Fruit fly (Drosophila melanogaster) whole organism, embryonic: ENCODE results near the gene CG8349.

Experiments
- BtbVII ChIP-seq: fragments of 200-800 bp; sonication (Bioruptor generic); optimal IDR thresholded peaks from 3 replicates; lab custom pipeline; 2017; ENCODE audit warnings: missing biosample characterization, mild to moderate bottlenecking, missing genetic modification characterization
- CG10274 ChIP-seq: fragments of 200-800 bp; sonication (Bioruptor generic); optimal IDR thresholded peaks from 3 replicates; lab custom pipeline; 2017; ENCODE audit warnings: missing biosample characterization, mild to moderate bottlenecking, missing genetic modification characterization
- CG11560 ChIP-seq: fragments of 200-800 bp; sonication (Bioruptor generic); IDR thresholded peaks from 3 replicates; pipeline ENCODE4 v1.3.6; 2022; ENCODE audit warnings: missing biosample characterization, missing genetic modification characterization
- CG12219 ChIP-seq: fragments of 200-800 bp; sonication (Bioruptor generic); optimal IDR thresholded peaks from 3 replicates; lab custom pipeline; 2018; ENCODE audit warnings: missing biosample characterization, mild to moderate bottlenecking, missing genetic modification characterization
- CG12659 ChIP-seq: fragments of 200-800 bp; sonication (Bioruptor generic); optimal IDR thresholded peaks from 3 replicates; lab custom pipeline; 2017; ENCODE audit warnings: mild to moderate bottlenecking, missing biosample characterization, missing genetic modification reagents, missing genetic modification characterization
- CG12942 ChIP-seq: fragments of 200-800 bp; sonication (Bioruptor generic); optimal IDR thresholded peaks from 3 replicates; lab custom pipeline; 2016; ENCODE audit warnings: missing biosample characterization, missing genetic modification characterization
- CG13296 ChIP-seq: fragments of 200-800 bp; sonication (Bioruptor generic); optimal IDR thresholded peaks from 3 replicates; lab custom pipeline; 2018; ENCODE audit warnings: missing biosample characterization, mild to moderate bottlenecking, missing genetic modification characterization
- CG13624 ChIP-seq: fragments of 200-800 bp; sonication (Bioruptor generic); optimal IDR thresholded peaks from 2 replicates; lab custom pipeline; 2016; ENCODE audit warnings: missing biosample characterization, missing genetic modification characterization
- CG13894 ChIP-seq: fragments of 200-800 bp; sonication (Bioruptor generic); optimal IDR thresholded peaks from 3 replicates; lab custom pipeline; 2018; ENCODE audit warnings: missing biosample characterization, mild to moderate bottlenecking, missing genetic modification characterization, moderate library complexity
- CG2129 ChIP-seq: fragments of 200-800 bp; sonication (Bioruptor generic); IDR thresholded peaks from 2 replicates; pipeline ENCODE4 v1.3.6; 2022; ENCODE audit warnings: missing biosample characterization, missing genetic modification characterization; ENCODE audit not compliant: partially characterized antibody
- CG30020 ChIP-seq: fragments of 200-800 bp; optimal IDR thresholded peaks from 2 replicates; lab custom pipeline; 2019; ENCODE audit warnings: missing biosample characterization, mild to moderate bottlenecking, missing genetic modification characterization, moderate library complexity
- CG32767 ChIP-seq: fragments of 200-800 bp; sonication (Bioruptor generic); IDR thresholded peaks from 2 replicates; pipeline ENCODE4 v1.3.6; 2022; ENCODE audit warnings: missing biosample characterization, missing genetic modification characterization
- CG5245 ChIP-seq: fragments of 200-800 bp; sonication (Bioruptor generic); optimal IDR thresholded peaks from 3 replicates; lab custom pipeline; 2016; ENCODE audit warnings: missing biosample characterization, missing genetic modification characterization
- CG8281 ChIP-seq: fragments of 200-800 bp; sonication (Bioruptor generic); optimal IDR thresholded peaks from 2 replicates; lab custom pipeline; 2018; ENCODE audit warnings: missing biosample characterization, mild to moderate bottlenecking, missing genetic modification characterization, moderate library complexity
- CG8944 ChIP-seq: fragments of 200-800 bp; sonication (Bioruptor generic); optimal IDR thresholded peaks from 3 replicates; lab custom pipeline; 2016; ENCODE audit warnings: missing biosample characterization, missing genetic modification characterization
- D19B ChIP-seq: fragments of 200-800 bp; sonication (Bioruptor generic); optimal IDR thresholded peaks from 2 replicates; lab custom pipeline; 2017; ENCODE audit warnings: missing biosample characterization, mild to moderate bottlenecking, missing genetic modification characterization
- Dp ChIP-seq: fragments of 200-800 bp; sonication (Bioruptor generic); optimal IDR thresholded peaks from 2 replicates; lab custom pipeline; 2018; ENCODE audit warnings: missing biosample characterization, mild to moderate bottlenecking, missing genetic modification characterization, moderate library complexity
- ERR ChIP-seq: fragments of 200-800 bp; sonication (Bioruptor generic); optimal IDR thresholded peaks from 2 replicates; lab custom pipeline; 2016; ENCODE audit warnings: missing biosample characterization, missing genetic modification characterization
- Hmx ChIP-seq: fragments of 200-800 bp; sonication (Bioruptor generic); optimal IDR thresholded peaks from 2 replicates; lab custom pipeline; 2016; ENCODE audit warnings: missing biosample characterization, missing genetic modification characterization
- MBD-R2 ChIP-seq: fragments of 200-800 bp; sonication (Bioruptor generic); IDR thresholded peaks from 2 replicates; pipeline ENCODE4 v1.3.6; 2022; ENCODE audit warnings: missing biosample characterization, missing genetic modification characterization
- MESR4 ChIP-seq: fragments of 200-800 bp; sonication (Bioruptor generic); optimal IDR thresholded peaks from 2 replicates; lab custom pipeline; 2018; ENCODE audit warnings: missing biosample characterization, mild to moderate bottlenecking, missing genetic modification characterization, moderate library complexity
- Med ChIP-seq: fragments of 200-800 bp; sonication (Bioruptor generic); peaks from one replicate; lab custom pipeline; 2016; ENCODE audit warnings: missing biosample characterization, missing genetic modification characterization, mild to moderate bottlenecking, inconsistent platforms, moderate library complexity
- Nf-YA ChIP-seq: fragments of 200-800 bp; sonication (Bioruptor generic); IDR thresholded peaks from 2 replicates; pipeline ENCODE4 v1.3.6; 2022; ENCODE audit warnings: missing biosample characterization, missing genetic modification characterization
- Nf-YB ChIP-seq: fragments of 200-800 bp; sonication (Bioruptor generic); optimal IDR thresholded peaks from 3 replicates; lab custom pipeline; 2019; ENCODE audit warnings: missing biosample characterization, mild to moderate bottlenecking, missing genetic modification characterization, moderate library complexity
- Side ChIP-seq: fragments of 200-800 bp; sonication (Bioruptor generic); optimal IDR thresholded peaks from 2 replicates; lab custom pipeline; 2016; ENCODE audit warnings: missing biosample characterization, missing genetic modification characterization
- Sox100B ChIP-seq: fragments of 200-800 bp; sonication (Bioruptor generic); optimal IDR thresholded peaks from 3 replicates; lab custom pipeline; 2018; ENCODE audit warnings: missing biosample characterization, mild to moderate bottlenecking, missing genetic modification characterization
- Tbp ChIP-seq: fragments of >200 bp; optimal IDR thresholded peaks from 2 replicates; lab custom pipeline; 2018; ENCODE audit warnings: missing biosample characterization, missing genetic modification characterization
- bbx ChIP-seq: fragments of 200-800 bp; sonication (Bioruptor generic); IDR thresholded peaks from 2 replicates; pipeline ENCODE4 v1.3.6; 2022; ENCODE audit warnings: missing biosample characterization, missing genetic modification characterization; ENCODE audit not compliant: partially characterized antibody
- cad ChIP-seq: fragments of >200 bp; optimal IDR thresholded peaks from 2 replicates; lab custom pipeline; 2017; ENCODE audit warnings: missing biosample characterization, missing genetic modification characterization
- cas ChIP-seq: fragments of 200-800 bp; sonication (Bioruptor generic); IDR thresholded peaks from 2 replicates; pipeline ENCODE4 v1.3.6; 2022; ENCODE audit warnings: missing biosample characterization, missing genetic modification characterization
- cwo ChIP-seq: fragments of 200-800 bp; sonication (Bioruptor generic); optimal IDR thresholded peaks from 3 replicates; lab custom pipeline; 2017; ENCODE audit warnings: missing biosample characterization, missing genetic modification characterization, mild to moderate bottlenecking, moderate library complexity, missing genetic modification reagents
- da ChIP-seq: fragments of 200-800 bp; sonication (Bioruptor generic); optimal IDR thresholded peaks from 2 replicates; lab custom pipeline; 2016; ENCODE audit warnings: missing biosample characterization, missing genetic modification characterization
- fd3F ChIP-seq: fragments of 200-800 bp; sonication (Bioruptor generic); optimal IDR thresholded peaks from 2 replicates; lab custom pipeline; 2018; ENCODE audit warnings: missing biosample characterization, mild to moderate bottlenecking, missing genetic modification characterization, moderate library complexity
- fd96Cb ChIP-seq: fragments of 200-800 bp; sonication (Bioruptor generic); optimal IDR thresholded peaks from 2 replicates; lab custom pipeline; 2018; ENCODE audit warnings: missing biosample characterization, mild to moderate bottlenecking, missing genetic modification characterization, moderate library complexity
- insv ChIP-seq, 2 experiments: fragments of 200-800 bp; sonication (Bioruptor generic); optimal IDR thresholded peaks; 3 replicates each; lab custom pipeline; 2016 to 2018; ENCODE audit warnings: missing biosample characterization in 2 of 2, missing genetic modification characterization in 2 of 2
- kah ChIP-seq: fragments of 200-800 bp; sonication (Bioruptor generic); optimal IDR thresholded peaks from 2 replicates; lab custom pipeline; 2018; ENCODE audit warnings: missing biosample characterization, mild to moderate bottlenecking, missing genetic modification characterization
- mirr ChIP-seq: fragments of 200-800 bp; sonication (Bioruptor generic); optimal IDR thresholded peaks from 3 replicates; lab custom pipeline; 2018; ENCODE audit warnings: missing biosample characterization, mild to moderate bottlenecking, missing genetic modification characterization
- mld ChIP-seq: fragments of 200-800 bp; sonication (Bioruptor generic); IDR thresholded peaks from 3 replicates; pipeline ENCODE4 v1.3.6; 2022; ENCODE audit warnings: missing biosample characterization, missing genetic modification characterization; ENCODE audit not compliant: partially characterized antibody
- onecut ChIP-seq: fragments of 200-800 bp; sonication (Bioruptor generic); IDR thresholded peaks from 2 replicates; pipeline ENCODE4 v1.3.6; 2022; ENCODE audit warnings: missing biosample characterization, missing genetic modification characterization
- pb ChIP-seq: fragments of 200-800 bp; sonication (Bioruptor generic); optimal IDR thresholded peaks from 3 replicates; lab custom pipeline; 2016; ENCODE audit warnings: missing biosample characterization, missing genetic modification characterization
- pum ChIP-seq: fragments of 200-800 bp; sonication (Bioruptor generic); optimal IDR thresholded peaks from 2 replicates; lab custom pipeline; 2016; ENCODE audit warnings: missing biosample characterization, missing genetic modification characterization
- sim ChIP-seq: fragments of 200-800 bp; sonication (Bioruptor generic); IDR thresholded peaks from 2 replicates; pipeline ENCODE4 v1.3.6; 2022; ENCODE audit warnings: missing biosample characterization, missing genetic modification characterization
- sima ChIP-seq: fragments of 200-800 bp; sonication (Bioruptor generic); optimal IDR thresholded peaks from 2 replicates; lab custom pipeline; 2016; ENCODE audit warnings: missing biosample characterization, missing genetic modification characterization
- tap ChIP-seq: fragments of 200-800 bp; optimal IDR thresholded peaks from 3 replicates; lab custom pipeline; 2019; ENCODE audit warnings: missing biosample characterization, mild to moderate bottlenecking, missing genetic modification characterization, moderate library complexity
- tna ChIP-seq: fragments of 200-800 bp; sonication (Bioruptor generic); IDR thresholded peaks from 2 replicates; pipeline ENCODE4 v1.3.6; 2022; ENCODE audit warnings: missing biosample characterization, missing genetic modification characterization; ENCODE audit not compliant: partially characterized antibody
- vnd ChIP-seq: fragments of 200-800 bp; sonication (Bioruptor generic); IDR thresholded peaks from 3 replicates; pipeline ENCODE4 v1.3.6; 2022; ENCODE audit warnings: missing biosample characterization, missing genetic modification characterization; ENCODE audit not compliant: partially characterized antibody
- z ChIP-seq: fragments of 200-800 bp; sonication (Bioruptor generic); IDR thresholded peaks from 3 replicates; pipeline ENCODE4 v1.3.6; 2022; ENCODE audit warnings: missing biosample characterization, missing genetic modification characterization
- zen2 ChIP-seq: fragments of 200-800 bp; sonication (Bioruptor generic); IDR thresholded peaks from 3 replicates; pipeline ENCODE4 v1.3.6; 2022; ENCODE audit warnings: missing biosample characterization, missing genetic modification characterization; ENCODE audit not compliant: partially characterized antibody
- zf30C ChIP-seq: fragments of 200-800 bp; sonication (Bioruptor generic); optimal IDR thresholded peaks from 3 replicates; lab custom pipeline; 2018; ENCODE audit warnings: missing biosample characterization, mild to moderate bottlenecking, missing genetic modification characterization

Gene CG8349

DNA sequence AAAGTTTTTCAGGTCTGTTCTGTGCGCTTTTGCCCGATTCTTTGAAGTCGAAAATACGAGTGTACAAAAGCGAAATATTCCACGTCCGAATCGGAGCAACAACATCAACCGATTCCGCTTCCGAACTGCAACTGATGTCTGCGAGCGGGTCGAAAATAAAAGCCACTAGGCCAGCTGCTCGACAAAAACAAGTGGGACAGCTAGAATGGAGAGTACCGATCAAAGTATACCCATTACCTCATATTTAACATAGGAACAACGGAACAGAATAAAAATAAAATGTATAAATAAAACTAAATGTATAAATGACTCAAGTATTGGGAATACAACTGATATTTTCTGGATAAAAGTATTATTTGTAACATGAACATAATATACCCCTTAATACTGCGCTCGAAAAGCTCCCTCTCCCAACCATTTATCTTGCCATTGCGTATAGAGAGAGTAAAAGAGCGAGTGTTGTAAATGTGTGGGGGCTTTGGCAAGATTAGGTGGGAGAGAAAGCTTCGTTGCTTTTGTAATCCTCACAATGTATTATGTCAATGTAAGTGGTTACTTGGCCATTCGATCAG lies 10.6 kb upstream of the CG8349 start, which contains the start of gene SLC5A11 (continued):
- TF ChIP-seq Nf-YB (GFP tag; lab: Kevin White, UChicago) (peak; percentile 85), kah (GFP tag; lab: Kevin White, UChicago) (peak; percentile 89), BtbVII (GFP tag; lab: Kevin White, UChicago) (peak; percentile 97), CG5245 (peak; percentile 99), cas (peak; percentile 99), pb (GFP tag; lab: Kevin White, UChicago) (peak; percentile 95), cad (no peak), pum (GFP tag; lab: Kevin White, UChicago) (peak; percentile 97), D19B (GFP tag; lab: Kevin White, UChicago) (peak; percentile 100), Nf-YA (GFP tag; lab: Robert Waterston, UW) (peak; percentile 77), CG13624 (GFP tag; lab: Kevin White, UChicago) (peak; percentile 99), fd3F (GFP tag; lab: Kevin White, UChicago) (peak; percentile 71), CG13894 (peak; percentile 94), bbx (GFP tag; lab: Robert Waterston, UW) (no peak; the same call in 1 of the 2 replicates), zen2 (GFP tag; lab: Robert Waterston, UW) (no peak), CG11560 (peak; percentile 87), Tbp (GFP tag; lab: Kevin White, UChicago) (no peak), Sox100B (GFP tag; lab: Kevin White, UChicago) (peak; percentile 99), CG10274 (GFP tag; lab: Kevin White, UChicago) (peak; percentile 84), CG13296 (peak; percentile 98), insv (GFP tag; optimal IDR thresholded peaks at IDR 0.05; lab: Kevin White, UChicago) (peak in 1 of 2 experiments; percentile 60), onecut (GFP tag; lab: Robert Waterston, UW) (peak; percentile 85), CG30020 (peak; percentile 84), fd96Cb (tag; lab: Kevin White, UChicago) (peak; percentile 99), mld (no peak), tap (peak; percentile 95), vnd (no peak), Side (GFP tag; lab: Kevin White, UChicago) (peak; percentile 58), sim (GFP tag; lab: Robert Waterston, UW) (peak; percentile 94), Dp (peak; percentile 5), ERR (GFP tag; lab: Kevin White, UChicago) (peak; percentile 97), CG8281 (peak; percentile 85), mirr (GFP tag; lab: Kevin White, UChicago) (peak; percentile 75), CG12942 (GFP tag; lab: Kevin White, UChicago) (peak; percentile 97), CG12219 (GFP tag; lab: Kevin White, UChicago) (peak; percentile 93), CG12659 (GFP tag; lab: Kevin White, UChicago) (peak; percentile 96), da (peak; percentile 23), z (GFP tag; lab: Robert Waterston, UW) (0 out of 3 replicates have a peak, but pooled peaks have one; percentile 63), Hmx (peak; percentile 98), MESR4 (GFP tag; lab: Kevin White, UChicago) (peak; percentile 28), CG8944 (GFP tag; lab: Kevin White, UChicago) (peak; percentile 54), CG32767 (GFP tag; lab: Robert Waterston, UW) (peak; percentile 94), sima (GFP tag; lab: Kevin White, UChicago) (peak; percentile 96), MBD-R2 (peak; percentile 63; the same call in 1 of the 2 replicates), Med (peak; percentile 100), tna (GFP tag; lab: Robert Waterston, UW) (no peak), CG2129 (no peak), zf30C (no peak), cwo (GFP tag; lab: Kevin White, UChicago) (peak; percentile 97)
